Worm (Caenorhabditis elegans): ENCODE measurements around the gene C50E3.6.

- TF ChIP-seq ets-7 (tag; optimal IDR thresholded peaks at IDR 0.05), result no peak
- no peak for TF ChIP-seq ama-1 (optimal IDR thresholded peaks at IDR 0.05)
- no peak for TF ChIP-seq ceh-13 (GFP tag; optimal IDR thresholded peaks at IDR 0.05)
- TF ChIP-seq flt-1 (GFP tag; IDR thresholded peaks at IDR 0.05), result no peak
- TF ChIP-seq hmg-4 (GFP tag; optimal IDR thresholded peaks at IDR 0.05), result no peak
- TF ChIP-seq B0310.2 (tag; optimal IDR thresholded peaks at IDR 0.05), result no peak
- no peak for TF ChIP-seq hmbx-1 (tag; optimal IDR thresholded peaks at IDR 0.05)
- no peak for TF ChIP-seq sea-1 (GFP tag; conservative IDR thresholded peaks at IDR 0.05)
These were observed at the start of gene C50E3.6 for ce11 chrV:7590454-7590853.
